Fruit fly (Drosophila melanogaster) whole organism, embryonic: Measurements from ENCODE around the gene fwd.

Experiments used
- Ada2b ChIP-seq: fragments of 200-800 bp; sonication (Bioruptor generic); IDR thresholded peaks from 2 replicates; pipeline ENCODE4 v1.3.6; 2022; ENCODE audit warnings: missing biosample characterization, missing genetic modification characterization
- B-H2 ChIP-seq: fragments of 200-800 bp; sonication (Bioruptor generic); optimal IDR thresholded peaks from 2 replicates; lab custom pipeline; 2018; ENCODE audit warnings: missing biosample characterization, mild to moderate bottlenecking, missing genetic modification characterization
- BEAF-32 ChIP-seq: fragments of 200-800 bp; sonication (Bioruptor generic); optimal IDR thresholded peaks from 3 replicates; lab custom pipeline; 2017; ENCODE audit warnings: missing biosample characterization, missing genetic modification characterization, mild to moderate bottlenecking, moderate library complexity, missing genetic modification reagents
- CG10321 ChIP-seq: fragments of 200-800 bp; sonication (Bioruptor generic); IDR thresholded peaks from 2 replicates; pipeline ENCODE4 v1.3.6; 2022; ENCODE audit warnings: missing biosample characterization, missing genetic modification characterization
- CG11247 ChIP-seq: fragments of 200-800 bp; sonication (Bioruptor generic); IDR thresholded peaks from 2 replicates; pipeline ENCODE4 v1.3.6; 2022; ENCODE audit warnings: missing biosample characterization, missing genetic modification characterization
- CG12659 ChIP-seq: fragments of 200-800 bp; sonication (Bioruptor generic); optimal IDR thresholded peaks from 3 replicates; lab custom pipeline; 2017; ENCODE audit warnings: mild to moderate bottlenecking, missing biosample characterization, missing genetic modification reagents, missing genetic modification characterization
- CG17568 ChIP-seq: fragments of 200-800 bp; sonication (Bioruptor generic); optimal IDR thresholded peaks from 2 replicates; lab custom pipeline; 2018; ENCODE audit warnings: missing biosample characterization, mild to moderate bottlenecking, missing genetic modification characterization, moderate library complexity
- CG17912 ChIP-seq: fragments of 200-800 bp; sonication (Bioruptor generic); optimal IDR thresholded peaks from 2 replicates; lab custom pipeline; 2018; ENCODE audit warnings: missing biosample characterization, mild to moderate bottlenecking, missing genetic modification characterization
- CG18764 ChIP-seq: fragments of 200-800 bp; sonication (Bioruptor generic); optimal IDR thresholded peaks from 3 replicates; lab custom pipeline; 2016; ENCODE audit warnings: missing biosample characterization, missing genetic modification characterization
- CG2678 ChIP-seq: fragments of 200-800 bp; sonication (Bioruptor generic); optimal IDR thresholded peaks from 3 replicates; lab custom pipeline; 2019; ENCODE audit warnings: missing biosample characterization, mild to moderate bottlenecking, missing genetic modification characterization, moderate library complexity
- CG2875 ChIP-seq: fragments of 200-800 bp; sonication (Bioruptor generic); optimal IDR thresholded peaks from 2 replicates; lab custom pipeline; 2017; ENCODE audit warnings: missing biosample characterization, mild to moderate bottlenecking, missing genetic modification characterization, missing genetic modification reagents
- CG3163 ChIP-seq: fragments of 200-800 bp; sonication (Bioruptor generic); optimal IDR thresholded peaks from 3 replicates; lab custom pipeline; 2016; ENCODE audit warnings: missing biosample characterization, missing genetic modification characterization
- CG33557 ChIP-seq: fragments of 200-800 bp; sonication (Bioruptor generic); optimal IDR thresholded peaks from 2 replicates; lab custom pipeline; 2019; ENCODE audit warnings: missing biosample characterization, mild to moderate bottlenecking, missing genetic modification characterization, moderate library complexity
- CG3407 ChIP-seq: fragments of 200-800 bp; sonication (Bioruptor generic); optimal IDR thresholded peaks from 2 replicates; lab custom pipeline; 2018; ENCODE audit warnings: missing biosample characterization, mild to moderate bottlenecking, missing genetic modification characterization
- CG6254 ChIP-seq: fragments of 200-800 bp; sonication (Bioruptor generic); optimal IDR thresholded peaks from 3 replicates; lab custom pipeline; 2017; ENCODE audit warnings: mild to moderate bottlenecking, missing biosample characterization, missing genetic modification reagents, missing genetic modification characterization
- CG6272 ChIP-seq: fragments of 200-800 bp; sonication (Bioruptor generic); IDR thresholded peaks from 2 replicates; pipeline ENCODE4 v1.3.6; 2022; ENCODE audit warnings: missing biosample characterization, missing genetic modification characterization
- CG6683 ChIP-seq: fragments of 200-800 bp; sonication (Bioruptor generic); optimal IDR thresholded peaks from 2 replicates; lab custom pipeline; 2017; ENCODE audit warnings: missing biosample characterization, mild to moderate bottlenecking, missing genetic modification characterization, missing genetic modification reagents
- CG6689 ChIP-seq: fragments of 200-800 bp; sonication (Bioruptor generic); IDR thresholded peaks from 2 replicates; pipeline ENCODE4 v1.3.6; 2022; ENCODE audit warnings: missing biosample characterization, missing genetic modification characterization
- CG7357 ChIP-seq: fragments of 200-800 bp; sonication (Bioruptor generic); IDR thresholded peaks from 3 replicates; pipeline ENCODE4 v1.3.6; 2022; ENCODE audit warnings: missing biosample characterization, missing genetic modification characterization
- CG7556 ChIP-seq: fragments of 200-800 bp; sonication (Bioruptor generic); optimal IDR thresholded peaks from 2 replicates; lab custom pipeline; 2017; ENCODE audit warnings: missing biosample characterization, mild to moderate bottlenecking, missing genetic modification characterization
- CG8290 ChIP-seq, 3 experiments: fragments of 200-800 bp; sonication (Bioruptor generic); optimal IDR thresholded peaks; 2 replicates each; lab custom pipeline; 2016 to 2019; ENCODE audit warnings: missing biosample characterization in 3 of 3, missing genetic modification characterization in 3 of 3, mild to moderate bottlenecking in 2 of 3, moderate library complexity in 1 of 3
- CG8944 ChIP-seq: fragments of 200-800 bp; sonication (Bioruptor generic); optimal IDR thresholded peaks from 3 replicates; lab custom pipeline; 2016; ENCODE audit warnings: missing biosample characterization, missing genetic modification characterization
- CG9437 ChIP-seq: fragments of 200-800 bp; sonication (Bioruptor generic); optimal IDR thresholded peaks from 2 replicates; lab custom pipeline; 2018; ENCODE audit warnings: missing biosample characterization, mild to moderate bottlenecking, missing genetic modification characterization
- Camta ChIP-seq: fragments of 200-800 bp; sonication (Bioruptor generic); optimal IDR thresholded peaks from 2 replicates; lab custom pipeline; 2016; ENCODE audit warnings: missing biosample characterization, missing genetic modification characterization
- CkIIα-i1 ChIP-seq: fragments of 200-800 bp; sonication (Bioruptor generic); IDR thresholded peaks from 2 replicates; pipeline ENCODE4 v1.3.6; 2022; ENCODE audit warnings: missing biosample characterization, missing genetic modification characterization
- CoRest ChIP-seq: fragments of 200-800 bp; sonication (Bioruptor generic); optimal IDR thresholded peaks from 3 replicates; lab custom pipeline; 2018; ENCODE audit warnings: missing biosample characterization, mild to moderate bottlenecking, missing genetic modification characterization, moderate library complexity
- Deaf1 ChIP-seq: fragments of 200-800 bp; optimal IDR thresholded peaks from 3 replicates; lab custom pipeline; 2019; ENCODE audit warnings: missing biosample characterization, mild to moderate bottlenecking, missing genetic modification characterization, moderate library complexity
- Fer3 ChIP-seq: fragments of 200-800 bp; sonication (Bioruptor generic); optimal IDR thresholded peaks from 2 replicates; lab custom pipeline; 2018; ENCODE audit warnings: missing biosample characterization, mild to moderate bottlenecking, missing genetic modification characterization, moderate library complexity
- HLHmδ ChIP-seq: fragments of 200-800 bp; sonication (Bioruptor generic); optimal IDR thresholded peaks from 2 replicates; lab custom pipeline; 2018; ENCODE audit warnings: missing biosample characterization, mild to moderate bottlenecking, missing genetic modification characterization, moderate library complexity
- Hmr ChIP-seq: fragments of 200-800 bp; sonication (Bioruptor generic); optimal IDR thresholded peaks from 3 replicates; lab custom pipeline; 2017; ENCODE audit warnings: mild to moderate bottlenecking, missing biosample characterization, missing genetic modification reagents, missing genetic modification characterization
- Mad ChIP-seq: fragments of 200-800 bp; sonication (Bioruptor generic); optimal IDR thresholded peaks from 2 replicates; lab custom pipeline; 2016; ENCODE audit warnings: missing biosample characterization, missing genetic modification characterization
- Nf-YC ChIP-seq: fragments of 200-800 bp; optimal IDR thresholded peaks from 3 replicates; lab custom pipeline; 2019; ENCODE audit warnings: missing biosample characterization, mild to moderate bottlenecking, missing genetic modification characterization, moderate library complexity
- amos ChIP-seq: fragments of 200-800 bp; sonication (Bioruptor generic); IDR thresholded peaks from 2 replicates; pipeline ENCODE4 v1.3.6; 2022; ENCODE audit warnings: missing biosample characterization, missing genetic modification characterization; ENCODE audit not compliant: partially characterized antibody
- ase ChIP-seq: fragments of 200-800 bp; sonication (Bioruptor generic); IDR thresholded peaks from 3 replicates; pipeline ENCODE4 v1.3.6; 2022; ENCODE audit warnings: missing biosample characterization, missing genetic modification characterization
- btn ChIP-seq: fragments of 200-800 bp; sonication (Bioruptor generic); optimal IDR thresholded peaks from 2 replicates; lab custom pipeline; 2016; ENCODE audit warnings: missing biosample characterization, missing genetic modification characterization
- dpn ChIP-seq, 2 experiments: fragments of 200-800 bp; sonication (Bioruptor generic); optimal IDR thresholded peaks; 3 replicates each; lab custom pipeline; 2016; ENCODE audit warnings: missing biosample characterization in 2 of 2, missing genetic modification characterization in 2 of 2
- emc ChIP-seq: fragments of 200-800 bp; sonication (Bioruptor generic); optimal IDR thresholded peaks from 2 replicates; lab custom pipeline; 2016; ENCODE audit warnings: missing biosample characterization, missing genetic modification characterization
- fru ChIP-seq: fragments of >200 bp; optimal IDR thresholded peaks from 2 replicates; lab custom pipeline; 2017
- gcm2 ChIP-seq: fragments of 200-800 bp; sonication (Bioruptor generic); optimal IDR thresholded peaks from 2 replicates; lab custom pipeline; 2016; ENCODE audit warnings: missing biosample characterization, missing genetic modification characterization
- hbn ChIP-seq: fragments of 200-800 bp; sonication (Bioruptor generic); IDR thresholded peaks from 2 replicates; pipeline ENCODE4 v1.3.6; 2022; ENCODE audit warnings: missing biosample characterization, missing genetic modification characterization; ENCODE audit not compliant: partially characterized antibody
- knrl ChIP-seq: fragments of 200-800 bp; sonication (Bioruptor generic); IDR thresholded peaks from 3 replicates; pipeline ENCODE4 v1.3.6; 2022; ENCODE audit warnings: missing biosample characterization, missing genetic modification characterization; ENCODE audit not compliant: partially characterized antibody
- nom ChIP-seq: fragments of 200-800 bp; sonication (Bioruptor generic); optimal IDR thresholded peaks from 2 replicates; lab custom pipeline; 2017; ENCODE audit warnings: missing biosample characterization, missing genetic modification characterization, mild to moderate bottlenecking, moderate library complexity, missing genetic modification reagents
- pros ChIP-seq: fragments of 200-800 bp; sonication (Bioruptor generic); optimal IDR thresholded peaks from 3 replicates; lab custom pipeline; 2019; ENCODE audit warnings: missing biosample characterization, mild to moderate bottlenecking, missing genetic modification characterization, moderate library complexity
- pzg ChIP-seq: fragments of 200-800 bp; sonication (Bioruptor generic); optimal IDR thresholded peaks from 3 replicates; lab custom pipeline; 2018; ENCODE audit warnings: missing biosample characterization, mild to moderate bottlenecking, missing genetic modification characterization, moderate library complexity
- scrt ChIP-seq: fragments of 200-800 bp; sonication (Bioruptor generic); optimal IDR thresholded peaks from 2 replicates; lab custom pipeline; 2018; ENCODE audit warnings: missing biosample characterization, mild to moderate bottlenecking, missing genetic modification characterization, moderate library complexity
- tap ChIP-seq: fragments of 200-800 bp; optimal IDR thresholded peaks from 3 replicates; lab custom pipeline; 2019; ENCODE audit warnings: missing biosample characterization, mild to moderate bottlenecking, missing genetic modification characterization, moderate library complexity
- vfl ChIP-seq: fragments of 200-800 bp; sonication (Bioruptor generic); optimal IDR thresholded peaks from 2 replicates; lab custom pipeline; 2016; ENCODE audit warnings: missing biosample characterization, missing genetic modification characterization
- wdn ChIP-seq: fragments of 200-800 bp; sonication (Bioruptor generic); IDR thresholded peaks from 2 replicates; pipeline ENCODE4 v1.3.6; 2022; ENCODE audit warnings: missing biosample characterization, missing genetic modification characterization
- yki ChIP-seq: fragments of >200 bp; optimal IDR thresholded peaks from 3 replicates; lab custom pipeline; 2018
- z ChIP-seq: fragments of 200-800 bp; sonication (Bioruptor generic); IDR thresholded peaks from 3 replicates; pipeline ENCODE4 v1.3.6; 2022; ENCODE audit warnings: missing biosample characterization, missing genetic modification characterization

Gene fwd

DNA sequence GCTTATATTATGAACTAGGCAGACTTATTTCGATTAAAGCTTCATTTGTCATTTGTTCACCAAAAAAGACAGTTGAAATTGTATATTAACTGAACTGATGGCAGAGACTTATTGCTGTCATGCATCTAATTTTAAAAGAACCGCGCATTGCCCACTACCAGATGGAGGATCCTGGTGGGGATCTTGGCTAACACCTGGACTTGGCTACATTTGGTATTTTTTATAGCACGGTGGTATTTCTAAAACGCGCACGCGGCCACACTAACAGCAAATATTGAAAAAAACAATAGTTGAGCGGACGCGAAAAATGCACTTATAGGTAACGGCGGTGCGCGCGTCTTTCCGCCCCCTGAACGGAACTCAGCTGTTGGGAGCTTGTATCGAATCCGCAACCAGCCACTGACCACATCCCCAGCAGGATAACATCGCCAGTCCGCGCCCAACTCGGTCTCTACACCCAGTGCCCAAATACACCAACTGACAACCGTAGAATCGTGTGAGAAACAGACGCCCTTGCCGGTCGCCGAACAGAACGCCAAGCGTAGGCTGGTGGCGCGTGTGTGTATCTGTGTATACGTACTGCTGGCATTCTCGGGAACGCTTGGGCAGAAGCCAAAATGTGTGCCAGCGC is 27.4 kb downstream of the fwd start (continued):
- no peak for TF ChIP-seq CG3163 (GFP tag; lab: Kevin White, UChicago)
- TF ChIP-seq z (GFP tag; lab: Robert Waterston, UW), result no peak
- no peak for TF ChIP-seq Mad (GFP tag; lab: Kevin White, UChicago)
- no peak for TF ChIP-seq CG6272 (GFP tag; lab: Robert Waterston, UW)
- TF ChIP-seq B-H2 (GFP tag; lab: Kevin White, UChicago), result no peak
- TF ChIP-seq CkIIα-i1 (GFP tag; lab: Robert Waterston, UW), result no peak
- TF ChIP-seq Nf-YC, result peak; percentile 11
- TF ChIP-seq dpn (GFP tag; optimal IDR thresholded peaks at IDR 0.05; lab: Kevin White, UChicago), result peak in 1 of 2 experiments; percentile 10
- TF ChIP-seq wdn, result no peak
- TF ChIP-seq scrt, result peak; percentile 9
- no peak for TF ChIP-seq Fer3
- peak; percentile 43 for TF ChIP-seq CG8290 (GFP tag; optimal IDR thresholded peaks at IDR 0.05; lab: Kevin White, UChicago)
- peak in 1 of 2 experiments; percentile 50 for TF ChIP-seq CG8290 (tag; optimal IDR thresholded peaks at IDR 0.05; lab: Kevin White, UChicago)
- no peak for TF ChIP-seq CG10321 (GFP tag; lab: Robert Waterston, UW)
- no peak for TF ChIP-seq CG17912 (GFP tag; lab: Kevin White, UChicago)
- no peak for TF ChIP-seq ase (GFP tag; lab: Robert Waterston, UW)
- TF ChIP-seq vfl (GFP tag; lab: Kevin White, UChicago), result no peak
- no peak for TF ChIP-seq Camta (GFP tag; lab: Kevin White, UChicago)
- no peak for TF ChIP-seq btn
- TF ChIP-seq CG2678 (tag; lab: Kevin White, UChicago), result no peak
- no peak for TF ChIP-seq HLHmδ (GFP tag; lab: Kevin White, UChicago)
- TF ChIP-seq Ada2b (GFP tag; lab: Robert Waterston, UW), result no peak
- TF ChIP-seq Deaf1 (tag; lab: Kevin White, UChicago), result peak; percentile 58
- TF ChIP-seq emc, result no peak
- TF ChIP-seq CG6254 (GFP tag; lab: Kevin White, UChicago), result peak; percentile 28
- TF ChIP-seq BEAF-32 (GFP tag; lab: Kevin White, UChicago), result peak; percentile 47
- TF ChIP-seq gcm2 (GFP tag; lab: Kevin White, UChicago), result no peak
- peak; percentile 48 for TF ChIP-seq Hmr (GFP tag; lab: Kevin White, UChicago)
- no peak for TF ChIP-seq amos
- TF ChIP-seq CG6689 (GFP tag; lab: Robert Waterston, UW), result 0 out of 2 replicates have a peak, but pooled peaks have one; percentile 27
- no peak for TF ChIP-seq CG3407 (GFP tag; lab: Kevin White, UChicago)
- TF ChIP-seq CG18764, result no peak
- no peak for TF ChIP-seq CG17568 (GFP tag; lab: Kevin White, UChicago)
- TF ChIP-seq pzg, result peak; percentile 93
- peak; percentile 39 for TF ChIP-seq CG33557 (GFP tag; lab: Kevin White, UChicago)
- TF ChIP-seq pros (GFP tag; lab: Kevin White, UChicago), result no peak
- peak; percentile 42; the same call in 2 of the 3 replicates for TF ChIP-seq knrl
- TF ChIP-seq nom (GFP tag; lab: Kevin White, UChicago), result peak; percentile 7
- no peak for TF ChIP-seq CG8944 (GFP tag; lab: Kevin White, UChicago)
- TF ChIP-seq CG11247 (GFP tag; lab: Robert Waterston, UW), result no peak
- peak; percentile 84 for TF ChIP-seq CG12659 (GFP tag; lab: Kevin White, UChicago)
- peak; percentile 18 for TF ChIP-seq CG6683 (GFP tag; lab: Kevin White, UChicago)
- TF ChIP-seq yki, result no peak
- TF ChIP-seq fru (lab: Kevin White, UChicago), result no peak
- TF ChIP-seq CG7556, result peak; percentile 12
- no peak for TF ChIP-seq CG9437
- TF ChIP-seq hbn (GFP tag; lab: Robert Waterston, UW), result no peak
- TF ChIP-seq CoRest, result peak; percentile 52
- TF ChIP-seq CG7357 (GFP tag; lab: Robert Waterston, UW), result no peak
- no peak for TF ChIP-seq CG2875
- TF ChIP-seq tap (tag; lab: Kevin White, UChicago), result no peak
